Worm (Caenorhabditis elegans) whole organism, dauer: ENCODE data around the gene tos-1.

Source experiments
- unc-62 ChIP-seq: sonication (generic microtip); optimal IDR thresholded peaks from 2 replicates; lab custom pipeline; 2017; ENCODE audit warnings: missing biosample characterization, missing genetic modification reagents, missing genetic modification characterization

Gene tos-1

DNA sequence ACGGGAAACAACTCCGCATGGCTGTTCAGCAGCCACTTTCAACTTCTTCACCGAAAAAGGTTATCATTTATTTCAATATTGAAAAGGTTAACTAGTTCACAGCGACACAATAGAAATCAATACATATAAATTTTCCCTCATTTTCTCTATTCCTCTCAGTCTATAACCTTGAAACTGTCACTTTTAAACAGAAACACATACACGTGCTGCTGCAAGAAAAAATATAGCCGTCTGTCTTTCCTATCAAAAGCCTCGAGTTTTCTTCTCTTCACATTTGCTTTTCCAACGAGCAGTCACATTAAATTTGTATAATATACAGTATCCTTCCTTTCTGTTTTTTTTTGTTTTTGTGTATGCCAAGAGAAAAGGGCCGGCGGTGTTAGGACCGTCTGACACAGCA lies 19.8 kb downstream of the tos-1 start:
- TF ChIP-seq unc-62 (GFP tag; lab: Kevin White, UChicago) = no peak

- no peak for TF ChIP-seq unc-62 (GFP tag; lab: Kevin White, UChicago)
Observed at ce11 chrV:9322886-9323285, 21.1 kb downstream of the tos-1 start, which contains the start of gene tag-153. Gene tag-153 (plus strand): TSS chrV:9323085.

- TF ChIP-seq unc-62 (GFP tag; lab: Kevin White, UChicago) = no peak
Observed at ce11 chrV:9321185-9321584, 22.8 kb downstream of the tos-1 start, which contains the start of gene F44A2.7. Gene F44A2.7 (plus strand): TSS chrV:9321485.

ce11 chrV:9318046-9318445 lies 26.0 kb downstream of the tos-1 start, which contains the start of gene kvs-3:
Gene kvs-3 (plus strand): TSS chrV:9318311.
- TF ChIP-seq unc-62 (GFP tag; lab: Kevin White, UChicago) = no peak

DNA sequence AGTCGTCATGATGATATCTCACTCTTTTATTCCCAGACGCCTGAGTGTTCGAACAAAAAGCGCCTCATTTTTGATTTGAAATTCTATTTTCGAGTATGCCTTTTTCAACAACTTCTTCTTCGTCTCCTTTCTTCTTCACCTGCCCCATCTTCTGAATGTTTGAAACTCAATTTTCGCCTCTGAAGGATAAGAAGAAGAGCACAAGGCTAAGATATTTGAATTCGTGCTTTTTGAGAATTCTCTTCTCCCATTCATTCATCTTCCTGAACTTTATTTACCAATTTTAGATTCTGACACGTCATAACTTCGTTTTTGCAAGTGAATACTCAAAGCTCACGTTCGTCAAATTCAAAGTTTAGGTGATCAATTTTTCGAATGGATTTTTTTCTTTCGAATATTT lies 27.0 kb downstream of the tos-1 start:
- TF ChIP-seq unc-62 (GFP tag; lab: Kevin White, UChicago) = no peak

DNA sequence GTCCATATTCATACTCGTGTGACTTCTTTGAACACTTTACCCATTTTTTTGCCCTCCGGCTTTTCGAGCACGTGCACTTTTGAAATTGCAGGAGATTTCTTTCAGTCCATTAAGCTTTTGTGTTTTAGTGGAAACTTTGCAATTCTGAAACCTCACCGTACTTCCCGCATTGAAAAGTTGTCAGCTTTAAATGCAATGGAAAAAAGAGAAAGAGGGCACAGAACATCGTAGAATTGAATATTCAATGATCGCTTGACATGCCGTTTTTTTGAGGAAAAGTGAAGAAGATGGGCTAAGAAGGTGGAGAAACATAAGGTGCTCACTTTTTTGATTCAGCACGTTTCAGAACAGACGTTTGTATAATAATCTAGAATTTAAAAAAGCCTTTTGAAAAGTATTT lies 29.6 kb downstream of the tos-1 start:
- no peak for TF ChIP-seq unc-62 (GFP tag; lab: Kevin White, UChicago)

DNA sequence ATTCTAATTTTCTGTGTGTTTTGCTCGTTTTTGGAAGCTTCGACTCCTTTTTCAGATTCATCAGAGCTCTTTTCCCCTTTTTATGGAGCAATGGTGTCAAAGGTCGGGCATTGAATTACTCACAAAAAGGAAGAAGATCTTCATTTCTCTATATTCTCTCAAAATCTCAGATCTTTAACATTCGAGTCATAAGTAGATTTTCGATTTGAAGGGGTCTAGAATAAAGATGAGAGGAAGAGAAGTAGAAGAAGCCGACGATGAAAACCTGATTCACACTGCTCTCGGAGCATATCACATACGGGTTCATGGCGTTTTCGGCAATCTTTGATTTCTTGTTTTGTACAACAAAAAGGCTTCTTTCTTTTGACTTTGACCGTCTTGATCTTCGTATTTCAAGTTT lies 31.6 kb downstream of the tos-1 start:
- no peak for TF ChIP-seq unc-62 (GFP tag; lab: Kevin White, UChicago)

- TF ChIP-seq unc-62 (GFP tag; lab: Kevin White, UChicago) = no peak
Observed at ce11 chrV:9305116-9305515, 38.9 kb downstream of the tos-1 start, which contains the start of gene F44A2.3. Gene F44A2.3 (plus strand): TSS chrV:9305416.

DNA sequence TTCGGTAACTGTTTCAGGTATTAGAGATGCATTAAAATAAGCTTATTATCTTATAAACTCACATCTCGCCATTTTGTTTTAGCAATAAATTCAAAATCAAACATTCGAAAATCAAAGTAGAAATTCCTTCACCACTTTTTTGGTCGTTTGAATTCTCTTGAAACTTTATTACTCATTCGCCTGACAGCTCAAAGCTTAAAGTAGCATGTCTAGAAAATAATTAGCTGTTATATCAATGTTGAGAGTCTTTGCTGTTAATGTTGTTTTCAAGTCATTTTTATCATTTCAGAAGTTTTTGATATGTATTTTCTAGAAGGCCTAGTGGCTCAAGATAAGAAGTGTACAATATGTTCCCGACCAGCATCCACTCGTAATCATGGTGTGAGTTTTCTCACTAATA lies 41.0 kb downstream of the tos-1 start, which contains the start of gene nhr-39:
TSS of gene nhr-39 (plus strand) at position 301 of the 400 bp plus-strand sequence.
- TF ChIP-seq unc-62 (GFP tag; lab: Kevin White, UChicago) = no peak

ce11 chrV:9297332-9297731 lies 46.7 kb downstream of the tos-1 start, which contains the start of gene F44A2.5:
Gene F44A2.5 (plus strand): TSS chrV:9297632.
- no peak for TF ChIP-seq unc-62 (GFP tag; lab: Kevin White, UChicago)

ce11 chrV:9295581-9295980 lies 48.4 kb downstream of the tos-1 start:
- TF ChIP-seq unc-62 (GFP tag; lab: Kevin White, UChicago) = no peak

- TF ChIP-seq unc-62 (GFP tag; lab: Kevin White, UChicago) = no peak
Observed at ce11 chrV:9293359-9293758, 50.6 kb downstream of the tos-1 start.

DNA sequence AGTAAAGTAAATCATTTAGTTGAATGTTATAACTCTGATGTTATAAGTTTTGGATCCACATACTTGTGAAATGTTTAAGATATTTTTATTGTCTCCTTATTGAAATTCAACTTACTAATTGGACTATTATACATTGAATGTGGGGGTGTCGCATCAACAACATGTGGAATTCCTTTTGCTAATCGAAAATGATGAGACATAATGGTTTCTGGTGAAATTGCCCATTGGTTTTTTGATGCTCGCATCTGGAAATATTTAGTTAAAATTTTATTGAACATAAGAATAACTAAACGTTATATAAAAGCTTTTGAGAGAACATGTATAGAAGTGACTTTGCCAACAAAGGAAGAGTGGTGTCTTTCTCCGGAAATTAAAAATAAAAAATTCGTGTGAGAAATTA lies 52.1 kb downstream of the tos-1 start, which contains the start of gene ZK682.7:
TSS of gene ZK682.7 (minus strand) at position 247 of the 400 bp plus-strand sequence.
- TF ChIP-seq unc-62 (GFP tag; lab: Kevin White, UChicago) = no peak
